Worm (Caenorhabditis elegans) whole organism, L4 larva: ENCODE results near the gene srg-38.
"Not testable (repeated sequence)": the region's sequence is repeated elsewhere in the genome, so short reads cannot be mapped to it uniquely, and the experiment has no call there.

Experiments used
- F49E8.2 ChIP-seq: sonication (generic microtip); optimal IDR thresholded peaks from 2 replicates; lab custom pipeline; 2016; ENCODE audit warnings: missing compliant biosample characterization, mild to moderate bottlenecking, missing genetic modification characterization, borderline replicate concordance
- T26A8.4 ChIP-seq: fragments of 200-800 bp; sonication (Bioruptor generic); IDR thresholded peaks from 2 replicates; pipeline ENCODE4 v1.3.6; 2022; ENCODE audit warnings: missing genetic modification characterization, missing compliant biosample characterization
- Y105C5A.15 ChIP-seq: fragments of 200-800 bp; sonication (Bioruptor generic); IDR thresholded peaks from 2 replicates; pipeline ENCODE4 v1.3.6; 2022; ENCODE audit warnings: missing genetic modification characterization, missing compliant biosample characterization
- Y48G9A.11 ChIP-seq: fragments of 200-800 bp; sonication (Bioruptor generic); IDR thresholded peaks from 2 replicates; pipeline ENCODE4 v1.3.6; 2022; ENCODE audit warnings: missing genetic modification reagents, missing genetic modification characterization, missing compliant biosample characterization
- aha-1 ChIP-seq: fragments of 150-350 bp; peaks from one replicate; lab custom pipeline; 2014; ENCODE audit warnings: missing biosample characterization, missing genetic modification characterization
- aly-2 ChIP-seq: sonication (generic microtip); optimal IDR thresholded peaks from 2 replicates; lab custom pipeline; 2018; ENCODE audit warnings: missing biosample characterization, missing genetic modification characterization
- ceh-20 ChIP-seq: fragments of 200-800 bp; sonication (Bioruptor generic); IDR thresholded peaks from 2 replicates; pipeline ENCODE4 v1.3.6; 2022; ENCODE audit warnings: missing genetic modification reagents, missing genetic modification characterization, missing compliant biosample characterization
- ceh-32 ChIP-seq: sonication (generic microtip); optimal IDR thresholded peaks from 2 replicates; lab custom pipeline; 2016; ENCODE audit warnings: mild to moderate bottlenecking, missing genetic modification characterization, missing compliant biosample characterization; ENCODE audit not compliant: poor library complexity
- ceh-44 ChIP-seq: fragments of 200-800 bp; sonication (Bioruptor generic); IDR thresholded peaks from 2 replicates; pipeline ENCODE4 v1.3.6; 2022; ENCODE audit warnings: missing genetic modification reagents, missing genetic modification characterization, missing compliant biosample characterization
- daf-12 ChIP-seq: fragments of 150-350 bp; optimal IDR thresholded peaks from 2 replicates; lab custom pipeline; 2014; ENCODE audit warnings: missing biosample characterization, missing genetic modification reagents, missing genetic modification characterization
- daf-16 ChIP-seq, 3 experiments: sonication (generic microtip); optimal IDR thresholded peaks; 2 replicates each; lab custom pipeline; 2016 to 2017; ENCODE audit warnings: missing genetic modification characterization in 3 of 3, missing genetic modification reagents in 3 of 3, mild to moderate bottlenecking in 2 of 3, missing compliant biosample characterization in 2 of 3, missing biosample characterization in 1 of 3, moderate library complexity in 1 of 3
- dmd-6 ChIP-seq: fragments of 200-800 bp; sonication (Bioruptor generic); IDR thresholded peaks from 2 replicates; pipeline ENCODE4 v1.3.6; 2022; ENCODE audit warnings: missing genetic modification reagents, missing genetic modification characterization, missing compliant biosample characterization
- dmd-8 ChIP-seq: fragments of 200-800 bp; sonication (Bioruptor generic); IDR thresholded peaks from 2 replicates; pipeline ENCODE4 v1.3.6; 2022; ENCODE audit warnings: missing genetic modification characterization, missing compliant biosample characterization
- dpl-1 ChIP-seq: fragments of 150-350 bp; optimal IDR thresholded peaks from 2 replicates; lab custom pipeline; 2014; ENCODE audit warnings: missing biosample characterization, missing genetic modification reagents, missing genetic modification characterization
- duxl-1 ChIP-seq: sonication (generic microtip); optimal IDR thresholded peaks from 2 replicates; lab custom pipeline; 2016; ENCODE audit warnings: mild to moderate bottlenecking, missing genetic modification characterization, moderate library complexity, missing compliant biosample characterization; ENCODE audit not compliant: poor library complexity
- dve-1 ChIP-seq: sonication (generic microtip); optimal IDR thresholded peaks from 2 replicates; lab custom pipeline; 2017; ENCODE audit warnings: antibody characterized with exemption, mild to moderate bottlenecking, missing genetic modification characterization, missing compliant biosample characterization; ENCODE audit not compliant: insufficient read depth
- egl-43 ChIP-seq: fragments of 200-800 bp; sonication (Bioruptor generic); IDR thresholded peaks from 2 replicates; pipeline ENCODE4 v1.3.6; 2022; ENCODE audit warnings: missing genetic modification reagents, missing genetic modification characterization, missing compliant biosample characterization
- gei-8 ChIP-seq: fragments of 200-800 bp; sonication (Bioruptor generic); optimal IDR thresholded peaks from 2 replicates; lab custom pipeline; 2018; ENCODE audit warnings: mild to moderate bottlenecking, missing genetic modification characterization, missing compliant biosample characterization
- hif-1 ChIP-seq, 2 experiments: sonication (generic microtip); optimal IDR thresholded peaks; 2 replicates each; lab custom pipeline; 2016 to 2017; ENCODE audit warnings: missing compliant biosample characterization in 2 of 2, missing genetic modification characterization in 2 of 2, missing genetic modification reagents in 2 of 2, missing genotype in 2 of 2, mild to moderate bottlenecking in 1 of 2
- hlh-11 ChIP-seq: fragments of 200-800 bp; sonication (Bioruptor generic); optimal IDR thresholded peaks from 2 replicates; lab custom pipeline; 2018; ENCODE audit warnings: mild to moderate bottlenecking, missing genetic modification characterization, missing compliant biosample characterization
- hmg-1.1 ChIP-seq: fragments of 200-800 bp; sonication (Bioruptor generic); IDR thresholded peaks from 2 replicates; pipeline ENCODE4 v1.3.6; 2022; ENCODE audit warnings: missing genetic modification reagents, missing genetic modification characterization, missing compliant biosample characterization
- lim-7 ChIP-seq: fragments of 200-800 bp; sonication (Bioruptor generic); IDR thresholded peaks from 2 replicates; pipeline ENCODE4 v1.3.6; 2022; ENCODE audit warnings: missing genetic modification characterization, missing compliant biosample characterization
- lin-38 ChIP-seq: fragments of 200-800 bp; sonication (Bioruptor generic); IDR thresholded peaks from 2 replicates; pipeline ENCODE4 v1.3.6; 2022; ENCODE audit warnings: missing genetic modification reagents, missing genetic modification characterization, missing compliant biosample characterization
- mdt-29 ChIP-seq: fragments of 200-800 bp; sonication (Bioruptor generic); IDR thresholded peaks from 2 replicates; pipeline ENCODE4 v1.3.6; 2022; ENCODE audit warnings: missing genetic modification reagents, missing genetic modification characterization, missing compliant biosample characterization
- mep-1 ChIP-seq: fragments of 150-350 bp; sonication (generic microtip); optimal IDR thresholded peaks from 3 replicates; lab custom pipeline; 2014; ENCODE audit warnings: missing biosample characterization, missing genetic modification characterization
- mes-2 ChIP-seq: sonication (generic microtip); optimal IDR thresholded peaks from 2 replicates; lab custom pipeline; 2016; ENCODE audit warnings: missing genotype, mild to moderate bottlenecking, missing genetic modification characterization, missing compliant biosample characterization; ENCODE audit not compliant: poor library complexity, severe bottlenecking
- mxl-2 ChIP-seq: fragments of 200-800 bp; sonication (Bioruptor generic); conservative IDR thresholded peaks from 2 replicates; pipeline ENCODE4 v1.3.6; 2022; ENCODE audit warnings: missing genetic modification reagents, missing genetic modification characterization, missing compliant biosample characterization
- nhr-102 ChIP-seq: sonication (generic microtip); optimal IDR thresholded peaks from 2 replicates; lab custom pipeline; 2016; ENCODE audit warnings: mild to moderate bottlenecking, missing genetic modification characterization, moderate library complexity, missing compliant biosample characterization
- nhr-11 ChIP-seq: fragments of 150-350 bp; optimal IDR thresholded peaks from 2 replicates; lab custom pipeline; 2014; ENCODE audit warnings: missing biosample characterization, missing genetic modification characterization
- nhr-48 ChIP-seq: sonication (generic microtip); optimal IDR thresholded peaks from 2 replicates; lab custom pipeline; 2016; ENCODE audit warnings: mild to moderate bottlenecking, missing genetic modification characterization, missing compliant biosample characterization
- pha-4 ChIP-seq, 2 experiments: fragments of 150-350 bp in 1 of 2; fragments of 200-800 bp in 1 of 2; sonication (Bioruptor generic) in 1 of 2; IDR thresholded peaks in 1 of 2; optimal IDR thresholded peaks in 1 of 2; 2 replicates each; pipeline versions ENCODE4 v1.3.6 to Lab custom; 2014 to 2022; ENCODE audit warnings: missing genetic modification characterization in 2 of 2, missing genetic modification reagents in 2 of 2, missing biosample characterization in 1 of 2, missing compliant biosample characterization in 1 of 2
- php-3 ChIP-seq: fragments of 200-800 bp; sonication (Bioruptor generic); IDR thresholded peaks from 2 replicates; pipeline ENCODE4 v1.3.6; 2022; ENCODE audit warnings: missing genetic modification reagents, missing genetic modification characterization, missing compliant biosample characterization
- set-16 ChIP-seq: fragments of 200-800 bp; sonication (Bioruptor generic); IDR thresholded peaks from 2 replicates; pipeline ENCODE4 v1.3.6; 2022; ENCODE audit warnings: missing genetic modification reagents, missing genetic modification characterization, missing compliant biosample characterization
- snpc-1.2 ChIP-seq: fragments of 200-800 bp; sonication (Bioruptor generic); IDR thresholded peaks from 2 replicates; pipeline ENCODE4 v1.3.6; 2022; ENCODE audit warnings: missing genetic modification reagents, missing genetic modification characterization, missing compliant biosample characterization
- snpc-4 ChIP-seq: fragments of 150-350 bp; optimal IDR thresholded peaks from 2 replicates; lab custom pipeline; 2014; ENCODE audit warnings: missing biosample characterization, missing genetic modification characterization
- spr-1 ChIP-seq: sonication (generic microtip); optimal IDR thresholded peaks from 2 replicates; lab custom pipeline; 2016; ENCODE audit warnings: mild to moderate bottlenecking, missing genetic modification characterization, missing compliant biosample characterization
- tra-1 ChIP-seq: fragments of 200-800 bp; sonication (Bioruptor generic); IDR thresholded peaks from 2 replicates; pipeline ENCODE4 v1.3.6; 2022; ENCODE audit warnings: missing genetic modification reagents, missing genetic modification characterization, missing compliant biosample characterization
- unc-130 ChIP-seq: sonication (generic microtip); optimal IDR thresholded peaks from 2 replicates; lab custom pipeline; 2016; ENCODE audit warnings: missing genetic modification reagents, missing genetic modification characterization, missing compliant biosample characterization
- unc-39 ChIP-seq: sonication (generic microtip); optimal IDR thresholded peaks from 2 replicates; lab custom pipeline; 2017; ENCODE audit warnings: missing biosample characterization, missing genetic modification characterization
- unc-62 ChIP-seq, 3 experiments: fragments of 150-350 bp in 1 of 3; sonication (generic microtip); optimal IDR thresholded peaks in 2 of 3; peaks in 1 of 3; 1 replicate in 1 of 3; 2 replicates in 2 of 3; lab custom pipeline; 2014 to 2017; ENCODE audit warnings: missing biosample characterization in 3 of 3, missing genetic modification characterization in 3 of 3, missing genetic modification reagents in 3 of 3, missing genotype in 1 of 3
- vab-7 ChIP-seq: fragments of 200-800 bp; sonication (Bioruptor generic); IDR thresholded peaks from 2 replicates; pipeline ENCODE4 v1.3.6; 2022; ENCODE audit warnings: missing genetic modification reagents, missing genetic modification characterization, missing compliant biosample characterization

srg-38 gene

DNA sequence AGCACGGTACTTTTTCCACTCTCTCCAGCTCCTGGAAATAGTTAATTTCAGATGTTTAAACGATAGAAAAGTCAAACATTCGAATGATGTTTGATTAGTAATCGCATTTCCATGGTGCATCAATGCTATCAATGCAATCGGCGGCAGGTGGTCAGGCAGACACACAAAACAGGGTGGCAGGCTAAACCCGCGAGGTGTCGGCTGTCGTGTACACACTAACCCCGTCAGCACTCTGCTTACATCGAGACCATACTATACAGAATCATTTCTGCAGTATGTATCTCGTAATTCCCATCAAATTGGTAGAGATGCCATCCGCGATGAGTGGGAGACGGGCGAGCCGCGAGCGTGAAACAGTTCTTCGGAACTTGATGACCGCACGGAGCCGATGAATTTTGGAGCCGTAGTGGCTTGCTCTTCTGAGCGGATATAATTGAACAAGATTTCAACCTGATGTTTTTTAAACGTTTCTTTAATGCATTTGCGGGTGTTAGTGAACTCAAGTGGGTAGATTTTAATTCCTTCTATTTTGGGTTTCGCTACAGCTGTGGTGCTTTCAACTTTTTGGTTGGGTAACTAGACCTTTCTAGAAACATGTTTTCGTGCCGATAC, 21.3 kb upstream of the srg-38 start (continued):
- TF ChIP-seq pha-4 (GFP tag; IDR thresholded peaks at IDR 0.05; lab: Robert Waterston, UW) (peak; percentile 69), mxl-2 (GFP tag; lab: Robert Waterston, UW) (0 out of 2 replicates have a peak, but pooled peaks have one; percentile 20), snpc-4 (tag; lab: Kevin White, UChicago) (peak; percentile 85)
- not testable (repeated sequence) for TF ChIP-seq pha-4 (tag; optimal IDR thresholded peaks at IDR 0.05; lab: Kevin White, UChicago)

DNA sequence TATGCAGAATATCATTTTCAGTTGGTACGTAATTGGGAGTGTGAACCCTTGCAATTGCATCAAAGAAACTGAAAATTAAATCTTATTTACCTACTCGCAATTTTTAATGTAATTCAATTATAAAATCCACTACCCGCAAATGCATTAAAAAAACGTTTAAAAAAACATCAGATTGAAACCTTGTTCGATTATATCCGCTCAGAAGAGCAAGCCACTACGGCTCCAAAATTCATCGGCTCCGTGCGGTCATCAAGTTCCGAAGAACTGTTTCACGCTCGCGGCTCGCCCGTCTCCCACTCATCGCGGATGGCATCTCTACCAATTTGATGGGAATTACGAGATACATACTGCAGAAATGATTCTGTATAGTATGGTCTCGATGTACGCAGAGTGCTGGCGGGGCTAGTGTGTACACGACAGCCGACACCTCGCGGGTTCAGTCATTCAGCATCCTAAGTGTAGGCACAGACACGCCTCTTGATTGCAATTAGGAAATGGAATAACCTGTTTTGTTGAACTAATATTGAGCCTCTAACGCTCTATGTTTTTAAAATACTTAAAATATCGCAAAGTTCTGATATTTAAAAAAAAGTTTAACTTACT, 20.0 kb upstream of the srg-38 start:
- TF ChIP-seq lin-38 (GFP tag; lab: Robert Waterston, UW) (peak; percentile 60), mep-1 (tag; lab: Kevin White, UChicago) (peak; percentile 43), mdt-29 (peak; percentile 13; the same call in 1 of the 2 replicates), unc-130 (GFP tag; lab: Kevin White, UChicago) (peak; percentile 53), nhr-102 (tag; lab: Kevin White, UChicago) (peak; percentile 32), snpc-4 (tag; lab: Kevin White, UChicago) (peak; percentile 74), php-3 (peak; percentile 25; the same call in 1 of the 2 replicates), F49E8.2 (tag; lab: Kevin White, UChicago) (peak; percentile 76), dmd-6 (GFP tag; lab: Robert Waterston, UW) (peak; percentile 41; the same call in 1 of the 2 replicates), Y48G9A.11 (peak; percentile 59; the same call in 1 of the 2 replicates), dve-1 (peak; percentile 5), ceh-44 (GFP tag; lab: Robert Waterston, UW) (0 out of 2 replicates have a peak, but pooled peaks have one; percentile 67), nhr-48 (tag; lab: Kevin White, UChicago) (peak; percentile 27), daf-16 (tag; optimal IDR thresholded peaks at IDR 0.05; lab: Kevin White, UChicago) (peak; percentile 21), snpc-1.2 (peak; percentile 84), dmd-8 (0 out of 2 replicates have a peak, but pooled peaks have one; percentile 56), vab-7 (GFP tag; lab: Robert Waterston, UW) (peak; percentile 52; the same call in 1 of the 2 replicates), T26A8.4 (GFP tag; lab: Robert Waterston, UW) (peak; percentile 58), hlh-11 (tag; lab: Kevin White, UChicago) (peak; percentile 37), mes-2 (peak; percentile 54)
- TF ChIP-seq daf-16 (GFP tag; optimal IDR thresholded peaks at IDR 0.05; lab: Kevin White, UChicago), result not testable (repeated sequence)

DNA sequence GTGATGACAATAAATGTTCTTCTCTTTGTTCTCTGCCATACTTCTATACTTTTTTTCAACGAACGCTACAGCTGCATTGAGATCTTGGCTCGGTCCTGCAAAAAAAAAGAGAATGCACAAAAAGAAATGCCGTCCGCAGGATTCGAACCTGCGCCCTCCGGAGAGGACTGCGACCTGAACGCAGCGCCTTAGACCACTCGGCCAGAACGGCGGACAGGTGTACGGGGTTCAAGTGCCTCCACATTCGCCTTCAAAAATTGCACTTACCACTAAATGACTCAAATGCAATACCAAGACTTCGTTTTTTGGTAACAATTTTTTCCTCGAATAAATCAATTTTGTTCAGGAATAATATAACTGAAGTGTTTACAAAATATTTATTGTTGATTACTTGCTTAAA, 19.2 kb upstream of the srg-38 start:
- TF ChIP-seq dmd-6 (GFP tag; lab: Robert Waterston, UW) (peak; percentile 40), dmd-8 (0 out of 2 replicates have a peak, but pooled peaks have one; percentile 9), ceh-20 (GFP tag; lab: Robert Waterston, UW) (no peak), lim-7 (GFP tag; lab: Robert Waterston, UW) (peak; percentile 52; the same call in 1 of the 2 replicates), nhr-48 (tag; lab: Kevin White, UChicago) (no peak), T26A8.4 (GFP tag; lab: Robert Waterston, UW) (0 out of 2 replicates have a peak, but pooled peaks have one; percentile 26), vab-7 (GFP tag; lab: Robert Waterston, UW) (0 out of 2 replicates have a peak, but pooled peaks have one; percentile 14), daf-12 (tag; lab: Kevin White, UChicago) (no peak), mep-1 (tag; lab: Kevin White, UChicago) (peak; percentile 39), spr-1 (tag; lab: Kevin White, UChicago) (peak; percentile 5), egl-43 (peak; percentile 73; the same call in 1 of the 2 replicates), hmg-1.1 (GFP tag; lab: Robert Waterston, UW) (peak; percentile 62), dpl-1 (GFP tag; lab: Kevin White, UChicago) (no peak), nhr-11 (peak; percentile 35), unc-62 (GFP tag; optimal IDR thresholded peaks at IDR 0.05 in 1 of 2; lab: Kevin White, UChicago) (peak in 1 of 2 experiments; percentile 95), unc-62 (tag; optimal IDR thresholded peaks at IDR 0.05; lab: Kevin White, UChicago) (no peak), gei-8 (GFP tag; lab: Kevin White, UChicago) (no peak), Y105C5A.15 (GFP tag; lab: Robert Waterston, UW) (0 out of 2 replicates have a peak, but pooled peaks have one; percentile 28), set-16 (GFP tag; lab: Robert Waterston, UW) (peak; percentile 68), duxl-1 (tag; lab: Kevin White, UChicago) (peak; percentile 44), ceh-32 (tag; lab: Kevin White, UChicago) (no peak), tra-1 (GFP tag; lab: Robert Waterston, UW) (0 out of 2 replicates have a peak, but pooled peaks have one; percentile 39), snpc-4 (tag; lab: Kevin White, UChicago) (peak; percentile 84), aha-1 (tag; lab: Kevin White, UChicago) (no peak), unc-39 (tag; lab: Kevin White, UChicago) (no peak), hif-1 (tag; optimal IDR thresholded peaks at IDR 0.05; lab: Kevin White, UChicago) (peak in 1 of 2 experiments; percentile 11), aly-2 (no peak)
